Worm (Caenorhabditis elegans): ENCODE data around the gene F16F9.1.

The F16F9.1 gene

DNA sequence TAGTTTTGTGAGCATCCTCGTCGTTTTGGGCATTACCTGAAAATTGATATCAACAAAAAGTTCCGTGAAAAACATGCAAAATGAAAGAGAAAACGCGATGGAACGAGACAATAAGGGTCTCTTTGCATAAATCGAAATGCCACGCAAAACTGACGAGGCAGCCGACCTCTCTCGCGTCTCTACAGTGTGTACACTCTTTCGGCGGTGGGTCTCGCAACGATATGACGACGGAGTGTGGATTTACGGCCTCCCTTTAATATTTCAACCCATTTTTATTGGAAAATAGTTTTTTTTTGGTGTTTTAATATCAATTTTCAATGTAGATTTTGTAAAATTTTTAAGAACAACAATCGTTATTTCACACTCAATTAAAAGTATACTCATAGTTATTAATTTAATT, 24.2 kb upstream of the F16F9.1 start, which contains the start of gene tag-123 (continued):
- TF ChIP-seq dve-1 (tag; optimal IDR thresholded peaks at IDR 0.05; ENCODE audit: insufficient read depth) (peak; percentile 69), spr-3 (GFP tag; optimal IDR thresholded peaks at IDR 0.05) (no peak), nhr-111 (GFP tag; optimal IDR thresholded peaks at IDR 0.05) (no peak), gei-8 (GFP tag; optimal IDR thresholded peaks at IDR 0.05) (no peak), fos-1 (tag; optimal IDR thresholded peaks at IDR 0.05) (no peak), nhr-41 (GFP tag; IDR thresholded peaks at IDR 0.05) (no peak), lin-39 (tag; optimal IDR thresholded peaks at IDR 0.05) (no peak), sdz-12 (GFP tag; optimal IDR thresholded peaks at IDR 0.05) (no peak), lin-13 (GFP tag; optimal IDR thresholded peaks at IDR 0.05) (peak; percentile 26), ZK337.2 (GFP tag; IDR thresholded peaks at IDR 0.05) (no peak), pqm-1 (tag; optimal IDR thresholded peaks at IDR 0.05) (no peak), nhr-102 (tag; optimal IDR thresholded peaks at IDR 0.05) (peak; percentile 2), lsy-2 (tag; optimal IDR thresholded peaks at IDR 0.05) (peak in 1 of 2 experiments; percentile 73)

DNA sequence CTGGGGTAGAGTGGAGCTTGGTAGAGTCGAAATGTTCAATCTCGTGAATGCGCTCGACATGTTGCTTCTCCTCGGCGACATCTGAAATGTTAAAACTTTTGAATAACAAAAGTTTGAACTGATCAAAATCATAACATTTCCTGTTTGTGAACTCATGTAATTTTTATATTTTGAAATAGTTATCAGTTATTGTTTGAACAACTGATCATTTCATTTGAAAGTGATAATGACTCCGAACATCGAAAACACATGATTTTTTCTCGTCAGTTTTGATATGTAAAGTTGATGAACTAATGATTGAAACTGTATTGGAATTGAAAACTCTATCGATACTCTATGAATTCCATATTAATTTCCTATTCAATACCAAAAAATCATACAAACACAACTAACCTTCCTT, 23.0 kb upstream of the F16F9.1 start:
- TF ChIP-seq nhr-76 (tag; optimal IDR thresholded peaks at IDR 0.05): no peak
- TF ChIP-seq zfp-2 (tag; optimal IDR thresholded peaks at IDR 0.05): no peak
- TF ChIP-seq madf-9 (GFP tag; conservative IDR thresholded peaks at IDR 0.05): no peak
- TF ChIP-seq aly-2 (tag; optimal IDR thresholded peaks at IDR 0.05): no peak
- no peak for TF ChIP-seq dmd-8 (GFP tag; IDR thresholded peaks at IDR 0.05)
- TF ChIP-seq D1046.2 (GFP tag; IDR thresholded peaks at IDR 0.05): no peak
- no peak for TF ChIP-seq nhr-111 (GFP tag; optimal IDR thresholded peaks at IDR 0.05)
- peak; percentile 53 for TF ChIP-seq nhr-28 (tag; optimal IDR thresholded peaks at IDR 0.05)
- TF ChIP-seq madf-5 (GFP tag; IDR thresholded peaks at IDR 0.05): no peak
- no peak for TF ChIP-seq hmg-1.1 (GFP tag; IDR thresholded peaks at IDR 0.05)
- TF ChIP-seq daf-16 (GFP tag; optimal IDR thresholded peaks at IDR 0.05): no peak
- peak; percentile 88 for TF ChIP-seq daf-16 (tag; optimal IDR thresholded peaks at IDR 0.05)
- TF ChIP-seq nhr-77 (tag; optimal IDR thresholded peaks at IDR 0.05): peak; percentile 31
- no peak for TF ChIP-seq arid-1 (GFP tag; conservative IDR thresholded peaks at IDR 0.05)
- TF ChIP-seq pqm-1 (tag; optimal IDR thresholded peaks at IDR 0.05): peak; percentile 27
- TF ChIP-seq lsy-2 (tag; optimal IDR thresholded peaks at IDR 0.05): no peak
- peak; percentile 44 for TF ChIP-seq dve-1 (tag; optimal IDR thresholded peaks at IDR 0.05; ENCODE audit: insufficient read depth)
- TF ChIP-seq skn-1 (tag; optimal IDR thresholded peaks at IDR 0.05): no peak
- TF ChIP-seq mdt-29 (GFP tag; IDR thresholded peaks at IDR 0.05): no peak
- TF ChIP-seq hlh-30 (tag; optimal IDR thresholded peaks at IDR 0.05; ENCODE audit: insufficient read depth): peak; percentile 52
- TF ChIP-seq tra-1 (GFP tag; IDR thresholded peaks at IDR 0.05): no peak
- no peak for TF ChIP-seq lin-39 (tag; optimal IDR thresholded peaks at IDR 0.05)
- TF ChIP-seq unc-130 (GFP tag; optimal IDR thresholded peaks at IDR 0.05): no peak
- no peak for TF ChIP-seq hif-1 (tag; optimal IDR thresholded peaks at IDR 0.05)

DNA sequence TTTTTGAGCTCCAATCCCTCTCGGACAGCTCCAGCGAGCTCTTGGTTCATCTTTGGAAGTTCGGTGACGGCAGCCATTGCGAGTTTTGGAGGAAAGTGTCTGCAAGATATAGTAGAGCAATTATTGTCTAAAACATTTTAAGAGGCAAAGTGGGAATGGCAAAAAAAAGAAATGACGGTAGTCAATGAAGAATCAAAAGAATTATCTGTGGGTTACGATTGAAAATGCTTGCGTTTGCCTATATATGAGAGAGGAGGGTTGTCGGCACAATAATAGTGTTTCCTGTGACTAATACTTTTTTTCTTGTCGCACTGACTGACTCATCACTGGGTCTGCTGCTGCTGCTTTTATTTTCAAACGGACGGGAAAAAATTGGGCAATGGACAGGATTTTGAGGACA, 22.6 kb upstream of the F16F9.1 start, which contains the start of gene tth-1:
TSS of gene tth-1 (minus strand) at position 101 of the 400 bp plus-strand sequence.
- TF ChIP-seq mdl-1 (tag; optimal IDR thresholded peaks at IDR 0.05): no peak
- TF ChIP-seq mes-2 (tag; optimal IDR thresholded peaks at IDR 0.05; ENCODE audit: poor library complexity, severe bottlenecking): peak; percentile 3
- TF ChIP-seq nhr-6 (tag; optimal IDR thresholded peaks at IDR 0.05): peak; percentile 9
- TF ChIP-seq dmd-6 (GFP tag; IDR thresholded peaks at IDR 0.05): no peak
- TF ChIP-seq saeg-2 (GFP tag; IDR thresholded peaks at IDR 0.05): no peak
- no peak for TF ChIP-seq ZK546.5 (tag; optimal IDR thresholded peaks at IDR 0.05)
- TF ChIP-seq Y75B8A.6 (GFP tag; IDR thresholded peaks at IDR 0.05): no peak
- peak; percentile 4 for TF ChIP-seq dve-1 (tag; optimal IDR thresholded peaks at IDR 0.05; ENCODE audit: insufficient read depth)
